Fruit fly (Drosophila melanogaster) whole organism, wandering third instar larva: Measurements from ENCODE around the gene CG34148.

Source experiments
- CG32264 ChIP-seq: fragments of 200-800 bp; sonication (Bioruptor generic); optimal IDR thresholded peaks from 2 replicates; lab custom pipeline; 2016; ENCODE audit warnings: missing biosample characterization, missing genetic modification characterization
- CrebA ChIP-seq: fragments of 200-800 bp; sonication (Bioruptor generic); optimal IDR thresholded peaks from 2 replicates; lab custom pipeline; 2016; ENCODE audit warnings: missing biosample characterization, mild to moderate bottlenecking, missing genetic modification characterization, borderline replicate concordance
- Dfd ChIP-seq: fragments of >200 bp; optimal IDR thresholded peaks from 2 replicates; lab custom pipeline; 2017; ENCODE audit warnings: missing biosample characterization, missing genetic modification characterization
- Dif ChIP-seq: fragments of 200-275, 200-300 bp; sonication (Bioruptor generic); optimal IDR thresholded peaks from 2 replicates; lab custom pipeline; 2018; ENCODE audit warnings: missing biosample characterization, missing genetic modification characterization; ENCODE audit not compliant: partially characterized antibody
- GATAd ChIP-seq: sonication (Bioruptor generic); optimal IDR thresholded peaks from 2 replicates; lab custom pipeline; 2016; ENCODE audit warnings: missing biosample characterization, missing genetic modification characterization
- HLH106 ChIP-seq: fragments of 200-800 bp; optimal IDR thresholded peaks from 3 replicates; lab custom pipeline; 2019; ENCODE audit warnings: missing biosample characterization, mild to moderate bottlenecking, missing genetic modification characterization, moderate library complexity
- Hr78 ChIP-seq: fragments of >200 bp; optimal IDR thresholded peaks from 2 replicates; lab custom pipeline; 2017; ENCODE audit warnings: missing biosample characterization, missing genetic modification characterization
- Hr83 ChIP-seq: fragments of 200-300 bp; sonication (Bioruptor generic); optimal IDR thresholded peaks from 2 replicates; lab custom pipeline; 2016; ENCODE audit warnings: missing biosample characterization, mild to moderate bottlenecking, missing genetic modification characterization, moderate library complexity; ENCODE audit not compliant: poor library complexity, severe bottlenecking
- Jra ChIP-seq: sonication (Bioruptor generic); optimal IDR thresholded peaks from 2 replicates; lab custom pipeline; 2016; ENCODE audit warnings: missing biosample characterization, missing genetic modification characterization
- Mio ChIP-seq: sonication (Bioruptor generic); optimal IDR thresholded peaks from 2 replicates; lab custom pipeline; 2016; ENCODE audit warnings: missing biosample characterization, missing genetic modification characterization
- Myc ChIP-seq: fragments of >200 bp; optimal IDR thresholded peaks from 2 replicates; lab custom pipeline; 2017
- N ChIP-seq: fragments of >200 bp; optimal IDR thresholded peaks from 2 replicates; lab custom pipeline; 2018; ENCODE audit warnings: missing biosample characterization, missing external identifiers, missing genetic modification characterization
- Rel ChIP-seq, 2 experiments: fragments of 200-800 bp; sonication (Bioruptor generic) in 1 of 2; optimal IDR thresholded peaks; 2 replicates in 1 of 2; 3 replicates in 1 of 2; lab custom pipeline; 2016 to 2019; ENCODE audit warnings: mild to moderate bottlenecking in 2 of 2, missing biosample characterization in 2 of 2, missing genetic modification characterization in 2 of 2, moderate library complexity in 1 of 2
- Sp1 ChIP-seq: fragments of 200-800 bp; sonication (Bioruptor generic); optimal IDR thresholded peaks from 3 replicates; lab custom pipeline; 2019; ENCODE audit warnings: missing biosample characterization, mild to moderate bottlenecking, missing genetic modification characterization, moderate library complexity
- Vsx2 ChIP-seq: fragments of 200-300, 225-300 bp; sonication (Bioruptor generic); optimal IDR thresholded peaks from 2 replicates; lab custom pipeline; 2018; ENCODE audit warnings: missing biosample characterization, missing genetic modification characterization; ENCODE audit not compliant: partially characterized antibody
- brk ChIP-seq: fragments of 200-800 bp; sonication (Bioruptor generic); optimal IDR thresholded peaks from 2 replicates; lab custom pipeline; 2016; ENCODE audit warnings: missing biosample characterization, mild to moderate bottlenecking, missing genetic modification characterization
- dl ChIP-seq, 2 experiments: fragments of 175-275, 200-275 bp in 1 of 2; fragments of 200-275 bp in 1 of 2; sonication (Bioruptor generic); optimal IDR thresholded peaks; lab custom pipeline; 2018; ENCODE audit warnings: mild to moderate bottlenecking in 2 of 2, missing biosample characterization in 2 of 2, missing genetic modification characterization in 2 of 2, moderate library complexity in 2 of 2; ENCODE audit not compliant: partially characterized antibody in 2 of 2, insufficient read depth in 1 of 2
- dsf ChIP-seq: sonication (Bioruptor generic); optimal IDR thresholded peaks from 2 replicates; lab custom pipeline; 2016; ENCODE audit warnings: missing biosample characterization, missing genetic modification characterization, borderline replicate concordance
- foxo ChIP-seq, 2 experiments: fragments of 200-800 bp; sonication (Bioruptor generic); optimal IDR thresholded peaks; 2 replicates in 1 of 2; 3 replicates in 1 of 2; lab custom pipeline; 2016 to 2017; ENCODE audit warnings: missing biosample characterization in 2 of 2, missing genetic modification characterization in 2 of 2
- fru ChIP-seq: fragments of 200-800 bp; sonication (Bioruptor generic); optimal IDR thresholded peaks from 3 replicates; lab custom pipeline; 2016; ENCODE audit warnings: missing biosample characterization, mild to moderate bottlenecking, missing genetic modification characterization
- h ChIP-seq: fragments of 200-800 bp; sonication (Bioruptor generic); optimal IDR thresholded peaks from 3 replicates; lab custom pipeline; 2016; ENCODE audit warnings: missing biosample characterization, mild to moderate bottlenecking, missing genetic modification characterization
- jim ChIP-seq: fragments of 175-275, 200-325 bp; sonication (Bioruptor generic); optimal IDR thresholded peaks from 2 replicates; lab custom pipeline; 2016; ENCODE audit warnings: missing biosample characterization, mild to moderate bottlenecking, missing genetic modification characterization
- lola ChIP-seq: fragments of >200 bp; optimal IDR thresholded peaks from 2 replicates; lab custom pipeline; 2017; ENCODE audit warnings: missing biosample characterization, missing genetic modification characterization
- pan ChIP-seq: fragments of >200 bp; optimal IDR thresholded peaks from 2 replicates; lab custom pipeline; 2017
- rgr ChIP-seq: fragments of 200-800 bp; sonication (Bioruptor generic); optimal IDR thresholded peaks from 3 replicates; lab custom pipeline; 2016; ENCODE audit warnings: missing biosample characterization, mild to moderate bottlenecking, missing genetic modification characterization
- sage ChIP-seq: fragments of 200-800 bp; sonication (Bioruptor generic); optimal IDR thresholded peaks from 2 replicates; lab custom pipeline; 2016; ENCODE audit warnings: missing biosample characterization, mild to moderate bottlenecking, missing genetic modification characterization
- sv ChIP-seq: fragments of 200-800 bp; sonication (Bioruptor generic); optimal IDR thresholded peaks from 3 replicates; lab custom pipeline; 2016; ENCODE audit warnings: missing biosample characterization, missing genetic modification characterization
- tai ChIP-seq: sonication (Bioruptor generic); optimal IDR thresholded peaks from 2 replicates; lab custom pipeline; 2016; ENCODE audit warnings: missing biosample characterization, missing genetic modification characterization
- usp ChIP-seq: fragments of >200 bp; optimal IDR thresholded peaks from 2 replicates; lab custom pipeline; 2017; ENCODE audit warnings: missing biosample characterization, missing genetic modification characterization
- woc ChIP-seq: sonication (Bioruptor generic); optimal IDR thresholded peaks from 2 replicates; lab custom pipeline; 2016; ENCODE audit warnings: missing biosample characterization, mild to moderate bottlenecking, missing genetic modification characterization

The CG34148 gene

DNA sequence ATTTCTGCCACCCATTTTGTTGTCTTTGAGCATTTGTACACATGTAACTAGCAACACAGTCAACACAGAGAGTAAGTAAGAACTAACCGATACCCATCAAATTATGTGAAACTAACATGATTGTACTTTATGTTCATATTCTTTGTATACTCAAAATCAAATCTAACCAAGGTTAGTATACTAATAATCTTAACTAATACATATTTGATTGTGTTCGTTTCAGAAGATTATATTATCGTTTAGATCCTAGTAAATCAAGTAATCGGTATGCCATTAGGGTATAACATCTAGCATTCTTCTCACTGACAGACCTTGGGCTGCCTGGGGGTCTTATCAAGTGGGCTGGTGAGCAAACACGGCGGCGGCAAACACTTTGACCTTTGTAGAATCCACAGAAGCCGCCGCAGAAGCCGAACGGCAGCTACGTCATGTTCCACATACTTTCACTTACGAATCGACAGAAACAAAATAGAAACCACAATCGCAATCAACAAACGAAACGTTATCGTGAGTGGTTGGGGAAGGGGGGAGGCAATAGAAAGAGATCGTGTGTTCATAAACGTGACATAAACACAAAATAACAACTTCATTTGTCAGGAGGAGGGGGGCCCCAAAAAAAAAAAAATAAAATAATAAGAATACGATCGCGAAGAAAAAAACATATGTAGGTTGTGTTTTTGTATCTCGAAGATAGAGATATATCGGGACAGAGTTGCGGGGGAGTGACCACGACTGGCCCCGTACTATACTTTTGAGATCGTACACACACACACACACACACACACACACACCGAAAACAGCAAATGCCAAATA lies 42.9 kb downstream of the CG34148 start:
- TF ChIP-seq sage, result no peak
- TF ChIP-seq Dif (GFP tag; lab: Kevin White, UChicago), result no peak
- TF ChIP-seq Jra (GFP tag; lab: Kevin White, UChicago), result no peak
- no peak for TF ChIP-seq tai (GFP tag; lab: Kevin White, UChicago)
- no peak for TF ChIP-seq brk (GFP tag; lab: Kevin White, UChicago)
- no peak for TF ChIP-seq dl (GFP tag; optimal IDR thresholded peaks at IDR 0.05; lab: Kevin White, UChicago; ENCODE audit: insufficient read depth in 1 of 2, partially characterized antibody in 2 of 2)
- TF ChIP-seq Dfd (GFP tag; lab: Kevin White, UChicago), result peak; percentile 40
- no peak for TF ChIP-seq woc
- TF ChIP-seq jim (GFP tag; lab: Kevin White, UChicago), result peak; percentile 66
- TF ChIP-seq, all 38 proteins: peak for 2

DNA sequence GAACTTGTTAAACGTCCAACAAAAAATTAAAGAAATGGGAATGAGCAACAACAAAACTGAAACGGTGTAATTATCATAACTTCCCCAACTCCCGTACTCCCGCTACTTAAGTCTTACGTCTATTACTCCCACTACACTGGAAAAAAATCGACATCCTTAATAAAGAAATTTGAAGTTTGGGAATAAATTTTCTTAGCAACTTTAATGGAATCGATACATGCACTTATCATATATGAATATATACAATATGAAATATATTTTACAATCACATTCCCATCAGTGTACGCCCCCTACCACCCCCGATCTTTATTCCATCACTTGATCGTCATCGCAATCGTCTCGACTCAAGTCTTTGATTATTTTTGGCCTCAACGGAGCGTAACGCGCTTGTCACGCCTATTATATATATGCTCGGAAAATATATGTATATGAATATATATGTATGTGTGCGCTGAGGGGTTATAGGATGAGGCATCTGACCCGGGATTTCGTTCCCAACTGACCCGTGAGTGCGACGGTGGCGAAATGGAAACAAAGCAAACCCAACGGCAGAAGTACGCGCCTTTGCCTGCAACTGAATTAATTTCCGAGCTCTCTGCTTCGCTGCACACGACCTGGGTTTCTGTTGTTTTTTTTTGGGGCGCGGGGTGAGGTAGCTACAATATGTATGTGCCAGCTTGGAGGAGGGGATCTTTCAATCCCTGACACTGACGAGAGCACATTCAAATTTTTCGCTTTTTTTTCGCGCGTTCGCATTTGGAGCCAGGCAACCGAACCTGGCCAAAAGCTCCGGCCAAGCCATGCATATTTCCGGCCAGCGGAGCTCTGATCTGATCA lies 44.0 kb downstream of the CG34148 start:
- peak in 1 of 2 experiments; percentile 38 for TF ChIP-seq foxo (GFP tag; optimal IDR thresholded peaks at IDR 0.05; lab: Kevin White, UChicago)
- no peak for TF ChIP-seq lola
- TF ChIP-seq jim (GFP tag; lab: Kevin White, UChicago), result peak; percentile 87
- no peak for TF ChIP-seq Rel (GFP tag; optimal IDR thresholded peaks at IDR 0.05; lab: Kevin White, UChicago)
- TF ChIP-seq Rel (tag; optimal IDR thresholded peaks at IDR 0.05; lab: Kevin White, UChicago), result peak; percentile 34
- no peak for TF ChIP-seq Mio (GFP tag; lab: Kevin White, UChicago)
- no peak for TF ChIP-seq GATAd (GFP tag; lab: Kevin White, UChicago)
- peak; percentile 0 for TF ChIP-seq fru (GFP tag; lab: Kevin White, UChicago)
- TF ChIP-seq h, result peak; percentile 1

DNA sequence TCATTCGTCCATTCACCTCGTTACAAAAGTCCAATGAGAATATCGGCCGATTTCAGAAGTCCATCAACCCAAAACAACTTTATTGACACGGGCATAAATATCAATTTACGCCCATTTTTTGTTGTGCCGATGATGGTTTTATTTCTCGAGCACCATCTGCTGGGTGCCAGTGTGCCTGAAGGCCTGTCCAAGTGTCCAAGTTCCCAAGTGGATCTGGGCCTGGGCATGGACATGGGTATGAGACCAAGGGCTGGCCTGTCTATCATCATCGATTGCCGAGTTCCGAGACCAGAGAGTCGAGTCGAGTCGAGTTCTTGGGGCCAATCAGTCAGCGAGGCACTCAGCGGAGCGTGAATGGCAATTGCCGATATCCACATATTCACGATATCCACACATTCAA lies 46.3 kb downstream of the CG34148 start, which contains the start of gene Gr93a:
Gene Gr93a, plus strand, starts transcription at position 301 of the 400 bp plus-strand sequence.
- TF ChIP-seq Vsx2, result no peak
- no peak for TF ChIP-seq HLH106
- TF ChIP-seq GATAd (GFP tag; lab: Kevin White, UChicago), result no peak
- TF ChIP-seq dsf (GFP tag; lab: Kevin White, UChicago), result no peak
- no peak for TF ChIP-seq CrebA (GFP tag; lab: Kevin White, UChicago)
- TF ChIP-seq Hr78 (GFP tag; lab: Kevin White, UChicago), result no peak
- no peak for TF ChIP-seq sv (GFP tag; lab: Kevin White, UChicago)
- TF ChIP-seq Dfd (GFP tag; lab: Kevin White, UChicago), result no peak
- TF ChIP-seq Mio (GFP tag; lab: Kevin White, UChicago), result no peak
- TF ChIP-seq dl (GFP tag; optimal IDR thresholded peaks at IDR 0.05; lab: Kevin White, UChicago; ENCODE audit: insufficient read depth in 1 of 2, partially characterized antibody in 2 of 2), result no peak
- TF ChIP-seq usp (GFP tag; lab: Kevin White, UChicago), result no peak
- TF ChIP-seq tai (GFP tag; lab: Kevin White, UChicago), result no peak
- no peak for TF ChIP-seq h
- TF ChIP-seq Rel (GFP tag; optimal IDR thresholded peaks at IDR 0.05; lab: Kevin White, UChicago), result no peak
- TF ChIP-seq Rel (tag; optimal IDR thresholded peaks at IDR 0.05; lab: Kevin White, UChicago), result no peak
- no peak for TF ChIP-seq pan (lab: Kevin White, UChicago)

DNA sequence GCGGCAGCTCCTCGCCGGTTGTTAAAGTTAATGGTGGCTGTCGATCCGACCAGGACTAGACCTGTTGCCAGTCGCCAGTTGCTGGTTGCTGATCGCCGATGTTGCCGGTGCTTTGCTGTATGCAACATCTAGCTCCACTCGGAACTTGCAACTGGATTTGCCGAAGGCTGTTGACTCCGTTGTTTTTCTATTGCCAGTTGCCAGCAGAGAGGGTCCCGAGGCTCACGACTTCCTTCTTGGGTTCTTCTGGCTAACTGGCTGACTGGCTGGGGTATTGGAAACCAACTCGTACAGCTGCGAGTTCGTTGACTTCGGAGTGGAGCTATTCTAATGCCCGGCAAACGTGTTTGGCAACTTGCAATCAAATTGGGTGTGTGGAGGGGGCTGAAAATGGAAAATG lies 47.4 kb downstream of the CG34148 start:
- TF ChIP-seq CrebA (GFP tag; lab: Kevin White, UChicago) (no peak), HLH106 (no peak), Myc (lab: Kevin White, UChicago) (no peak), sage (no peak), rgr (GFP tag; lab: Kevin White, UChicago) (no peak), Hr78 (GFP tag; lab: Kevin White, UChicago) (no peak), N (no peak), jim (GFP tag; lab: Kevin White, UChicago) (no peak), Hr83 (GFP tag; lab: Kevin White, UChicago) (no peak), brk (GFP tag; lab: Kevin White, UChicago) (no peak), Sp1 (GFP tag; lab: Kevin White, UChicago) (no peak), fru (GFP tag; lab: Kevin White, UChicago) (no peak), Mio (GFP tag; lab: Kevin White, UChicago) (no peak), CG32264 (GFP tag; lab: Kevin White, UChicago) (no peak), GATAd (GFP tag; lab: Kevin White, UChicago) (no peak), Vsx2 (no peak)
- TF ChIP-seq, all 38 proteins: peak for 0
